Fruit fly (Drosophila melanogaster) whole organism: ENCODE data around the gene dsx.

ENCODE experiments used
- pan ChIP-seq: fragments of >200 bp; optimal IDR thresholded peaks from 2 replicates; lab custom pipeline; 2017
- usp ChIP-seq: fragments of >200 bp; optimal IDR thresholded peaks from 2 replicates; lab custom pipeline; 2017; ENCODE audit warnings: missing biosample characterization, missing genetic modification characterization, mixed read lengths

dm6 chr3R:7899277-7899676 lies 67.9 kb downstream of the dsx start:
- TF ChIP-seq pan (lab: Kevin White, UChicago) (no peak), usp (GFP tag; lab: Kevin White, UChicago) (no peak)
